Fruit fly (Drosophila melanogaster) whole organism, embryonic: ENCODE measurements around the gene PLCXD.

Experiments used
- B-H2 ChIP-seq: fragments of 200-800 bp; sonication (Bioruptor generic); optimal IDR thresholded peaks from 2 replicates; lab custom pipeline; 2018; ENCODE audit warnings: missing biosample characterization, mild to moderate bottlenecking, missing genetic modification characterization
- CG10366 ChIP-seq: fragments of 200-800 bp; sonication (Bioruptor generic); IDR thresholded peaks from 2 replicates; pipeline ENCODE4 v1.3.6; 2022; ENCODE audit warnings: missing biosample characterization, missing genetic modification characterization
- CG11504 ChIP-seq: fragments of 200-800 bp; sonication (Bioruptor generic); optimal IDR thresholded peaks from 3 replicates; lab custom pipeline; 2019; ENCODE audit warnings: missing biosample characterization, mild to moderate bottlenecking, missing genetic modification characterization, moderate library complexity
- CG12236 ChIP-seq: fragments of 200-800 bp; sonication (Bioruptor generic); optimal IDR thresholded peaks from 2 replicates; lab custom pipeline; 2016; ENCODE audit warnings: missing biosample characterization, missing genetic modification characterization
- CG16813 ChIP-seq: fragments of 200-800 bp; sonication (Bioruptor generic); IDR thresholded peaks from 3 replicates; pipeline ENCODE4 v1.3.6; 2022; ENCODE audit warnings: missing biosample characterization, missing genetic modification characterization; ENCODE audit not compliant: partially characterized antibody
- CG18011 ChIP-seq: fragments of 200-800 bp; sonication (Bioruptor generic); optimal IDR thresholded peaks from 2 replicates; lab custom pipeline; 2017; ENCODE audit warnings: missing biosample characterization, missing genetic modification characterization, mild to moderate bottlenecking, moderate library complexity, missing genotype
- CG2116 ChIP-seq: fragments of 200-800 bp; sonication (Bioruptor generic); optimal IDR thresholded peaks from 3 replicates; lab custom pipeline; 2018; ENCODE audit warnings: missing biosample characterization, mild to moderate bottlenecking, missing genetic modification characterization
- CG31441 ChIP-seq: fragments of 200-800 bp; sonication (Bioruptor generic); IDR thresholded peaks from 2 replicates; pipeline ENCODE4 v1.3.6; 2022; ENCODE audit warnings: missing biosample characterization, missing genetic modification characterization
- CG33557 ChIP-seq: fragments of 200-800 bp; sonication (Bioruptor generic); optimal IDR thresholded peaks from 2 replicates; lab custom pipeline; 2019; ENCODE audit warnings: missing biosample characterization, mild to moderate bottlenecking, missing genetic modification characterization, moderate library complexity
- CG4282 ChIP-seq: fragments of 200-800 bp; sonication (Bioruptor generic); optimal IDR thresholded peaks from 2 replicates; lab custom pipeline; 2016; ENCODE audit warnings: missing biosample characterization, missing genetic modification characterization
- CG43689 ChIP-seq: fragments of 200-800 bp; sonication (Bioruptor generic); IDR thresholded peaks from 2 replicates; pipeline ENCODE4 v1.3.6; 2022; ENCODE audit warnings: missing biosample characterization, missing genetic modification characterization
- CG4820 ChIP-seq: fragments of 200-800 bp; sonication (Bioruptor generic); optimal IDR thresholded peaks from 3 replicates; lab custom pipeline; 2016; ENCODE audit warnings: missing biosample characterization, missing genetic modification characterization
- CG6654 ChIP-seq: fragments of 200-800 bp; sonication (Bioruptor generic); optimal IDR thresholded peaks from 2 replicates; lab custom pipeline; 2017; ENCODE audit warnings: missing biosample characterization, mild to moderate bottlenecking, missing genetic modification characterization
- CG7556 ChIP-seq: fragments of 200-800 bp; sonication (Bioruptor generic); optimal IDR thresholded peaks from 2 replicates; lab custom pipeline; 2017; ENCODE audit warnings: missing biosample characterization, mild to moderate bottlenecking, missing genetic modification characterization
- CG9797 ChIP-seq: fragments of 200-800 bp; sonication (Bioruptor generic); optimal IDR thresholded peaks from 3 replicates; lab custom pipeline; 2018; ENCODE audit warnings: missing biosample characterization, mild to moderate bottlenecking, missing genetic modification characterization
- Dll ChIP-seq: fragments of 200-800 bp; sonication (Bioruptor generic); IDR thresholded peaks from 4 replicates; pipeline ENCODE4 v1.3.6; 2022; ENCODE audit warnings: missing biosample characterization, missing genetic modification characterization; ENCODE audit not compliant: partially characterized antibody
- Dref ChIP-seq: fragments of 200-800 bp; sonication (Bioruptor generic); IDR thresholded peaks from 2 replicates; pipeline ENCODE4 v1.3.6; 2022; ENCODE audit warnings: missing biosample characterization, missing genetic modification characterization
- Ets65A ChIP-seq: fragments of 200-800 bp; sonication (Bioruptor generic); peaks from one replicate; lab custom pipeline; 2016; ENCODE audit warnings: missing biosample characterization, missing genetic modification characterization
- Fer1 ChIP-seq: fragments of 200-800 bp; sonication (Bioruptor generic); optimal IDR thresholded peaks from 2 replicates; lab custom pipeline; 2017; ENCODE audit warnings: missing biosample characterization, mild to moderate bottlenecking, missing genetic modification characterization
- HLH54F ChIP-seq: fragments of 200-800 bp; sonication (Bioruptor generic); optimal IDR thresholded peaks from 3 replicates; lab custom pipeline; 2016; ENCODE audit warnings: missing biosample characterization, missing genetic modification characterization
- Hand ChIP-seq: fragments of 200-800 bp; sonication (Bioruptor generic); optimal IDR thresholded peaks from 2 replicates; lab custom pipeline; 2017; ENCODE audit warnings: mild to moderate bottlenecking, missing biosample characterization, missing genetic modification reagents, missing genetic modification characterization
- Hey ChIP-seq: fragments of 200-800 bp; sonication (Bioruptor generic); optimal IDR thresholded peaks from 3 replicates; lab custom pipeline; 2018; ENCODE audit warnings: missing biosample characterization, mild to moderate bottlenecking, missing genetic modification characterization
- Hr51 ChIP-seq, 2 experiments: fragments of 200-800 bp; sonication (Bioruptor generic); optimal IDR thresholded peaks; 2 replicates in 1 of 2; 3 replicates in 1 of 2; lab custom pipeline; 2016 to 2018; ENCODE audit warnings: missing biosample characterization in 2 of 2, missing genetic modification characterization in 2 of 2, mild to moderate bottlenecking in 1 of 2, moderate library complexity in 1 of 2
- Meics ChIP-seq: fragments of 200-800 bp; sonication (Bioruptor generic); optimal IDR thresholded peaks from 2 replicates; lab custom pipeline; 2017; ENCODE audit warnings: missing biosample characterization, mild to moderate bottlenecking, missing genetic modification characterization
- Pdp1 ChIP-seq, 2 experiments: fragments of 200-800 bp; sonication (Bioruptor generic); optimal IDR thresholded peaks; 3 replicates each; lab custom pipeline; 2016; ENCODE audit warnings: missing biosample characterization in 2 of 2, missing genetic modification characterization in 2 of 2, mild to moderate bottlenecking in 1 of 2, moderate library complexity in 1 of 2
- Stat92E ChIP-seq, 3 experiments: fragments of >200 bp in 2 of 3; fragments of 200-800 bp in 1 of 3; sonication (Bioruptor generic) in 1 of 3; optimal IDR thresholded peaks; 2 replicates each; lab custom pipeline; 2017 to 2019; ENCODE audit warnings: missing biosample characterization in 3 of 3, missing genetic modification characterization in 3 of 3, mild to moderate bottlenecking in 1 of 3, moderate library complexity in 1 of 3
- al ChIP-seq: fragments of 200-800 bp; sonication (Bioruptor generic); IDR thresholded peaks from 2 replicates; pipeline ENCODE4 v1.3.6; 2022; ENCODE audit warnings: missing biosample characterization, missing genetic modification characterization
- amos ChIP-seq: fragments of 200-800 bp; sonication (Bioruptor generic); IDR thresholded peaks from 2 replicates; pipeline ENCODE4 v1.3.6; 2022; ENCODE audit warnings: missing biosample characterization, missing genetic modification characterization; ENCODE audit not compliant: partially characterized antibody
- aop ChIP-seq: fragments of 200-800 bp; sonication (Bioruptor generic); IDR thresholded peaks from 2 replicates; pipeline ENCODE4 v1.3.6; 2022; ENCODE audit warnings: missing biosample characterization, missing genetic modification characterization
- cg ChIP-seq: fragments of 200-800 bp; sonication (Bioruptor generic); optimal IDR thresholded peaks from 3 replicates; lab custom pipeline; 2019; ENCODE audit warnings: missing biosample characterization, mild to moderate bottlenecking, missing genetic modification characterization, moderate library complexity
- croc ChIP-seq: fragments of 200-800 bp; sonication (Bioruptor generic); conservative IDR thresholded peaks from 3 replicates; pipeline ENCODE4 v1.3.6; 2022; ENCODE audit warnings: missing biosample characterization, missing genetic modification characterization
- cwo ChIP-seq: fragments of 200-800 bp; sonication (Bioruptor generic); optimal IDR thresholded peaks from 3 replicates; lab custom pipeline; 2017; ENCODE audit warnings: missing biosample characterization, missing genetic modification characterization, mild to moderate bottlenecking, moderate library complexity, missing genetic modification reagents
- fd96Cb ChIP-seq: fragments of 200-800 bp; sonication (Bioruptor generic); optimal IDR thresholded peaks from 2 replicates; lab custom pipeline; 2018; ENCODE audit warnings: missing biosample characterization, mild to moderate bottlenecking, missing genetic modification characterization, moderate library complexity
- fru ChIP-seq: fragments of >200 bp; optimal IDR thresholded peaks from 2 replicates; lab custom pipeline; 2017
- hth ChIP-seq: fragments of >200 bp; optimal IDR thresholded peaks from 2 replicates; lab custom pipeline; 2017; ENCODE audit warnings: inconsistent platforms
- jing ChIP-seq: fragments of 200-800 bp; sonication (Bioruptor generic); optimal IDR thresholded peaks from 2 replicates; lab custom pipeline; 2018; ENCODE audit warnings: missing biosample characterization, mild to moderate bottlenecking, missing genetic modification characterization
- ken ChIP-seq: fragments of 200-800 bp; sonication (Bioruptor generic); IDR thresholded peaks from 3 replicates; pipeline ENCODE4 v1.3.6; 2022; ENCODE audit warnings: missing biosample characterization, missing genetic modification characterization
- lilli ChIP-seq: fragments of 200-800 bp; sonication (Bioruptor generic); optimal IDR thresholded peaks from 3 replicates; lab custom pipeline; 2016; ENCODE audit warnings: missing biosample characterization, missing genetic modification characterization
- luna ChIP-seq: fragments of 200-800 bp; sonication (Bioruptor generic); optimal IDR thresholded peaks from 2 replicates; lab custom pipeline; 2016; ENCODE audit warnings: missing biosample characterization, missing genetic modification characterization
- maf-S ChIP-seq: fragments of 200-800 bp; sonication (Bioruptor generic); optimal IDR thresholded peaks from 2 replicates; lab custom pipeline; 2016; ENCODE audit warnings: missing biosample characterization, missing genetic modification characterization
- nerfin-1 ChIP-seq: fragments of 200-800 bp; sonication (Bioruptor generic); optimal IDR thresholded peaks from 3 replicates; lab custom pipeline; 2019; ENCODE audit warnings: missing biosample characterization, mild to moderate bottlenecking, missing genetic modification characterization, moderate library complexity
- nmo ChIP-seq: fragments of 200-800 bp; sonication (Bioruptor generic); optimal IDR thresholded peaks from 2 replicates; lab custom pipeline; 2018; ENCODE audit warnings: missing biosample characterization, mild to moderate bottlenecking, missing genetic modification characterization, moderate library complexity
- oc ChIP-seq: fragments of 200-800 bp; sonication (Bioruptor generic); optimal IDR thresholded peaks from 2 replicates; lab custom pipeline; 2018; ENCODE audit warnings: missing biosample characterization, mild to moderate bottlenecking, missing genetic modification characterization, moderate library complexity
- scrt ChIP-seq: fragments of 200-800 bp; sonication (Bioruptor generic); optimal IDR thresholded peaks from 2 replicates; lab custom pipeline; 2018; ENCODE audit warnings: missing biosample characterization, mild to moderate bottlenecking, missing genetic modification characterization, moderate library complexity
- sd ChIP-seq: fragments of 200-800 bp; sonication (Bioruptor generic); optimal IDR thresholded peaks from 3 replicates; lab custom pipeline; 2018; ENCODE audit warnings: missing biosample characterization, mild to moderate bottlenecking, missing genetic modification characterization, moderate library complexity
- slbo ChIP-seq: fragments of 200-800 bp; sonication (Bioruptor generic); IDR thresholded peaks from 2 replicates; pipeline ENCODE4 v1.3.6; 2022; ENCODE audit warnings: missing biosample characterization, missing genetic modification characterization
- stwl ChIP-seq: fragments of 200-800 bp; sonication (Bioruptor generic); optimal IDR thresholded peaks from 3 replicates; lab custom pipeline; 2018; ENCODE audit warnings: missing biosample characterization, mild to moderate bottlenecking, missing genetic modification characterization, moderate library complexity
- tap ChIP-seq: fragments of 200-800 bp; optimal IDR thresholded peaks from 3 replicates; lab custom pipeline; 2019; ENCODE audit warnings: missing biosample characterization, mild to moderate bottlenecking, missing genetic modification characterization, moderate library complexity
- zfh1 ChIP-seq: fragments of 200-800 bp; sonication (Bioruptor generic); IDR thresholded peaks from 3 replicates; pipeline ENCODE4 v1.3.6; 2022; ENCODE audit warnings: missing biosample characterization, missing genetic modification characterization

PLCXD gene

DNA sequence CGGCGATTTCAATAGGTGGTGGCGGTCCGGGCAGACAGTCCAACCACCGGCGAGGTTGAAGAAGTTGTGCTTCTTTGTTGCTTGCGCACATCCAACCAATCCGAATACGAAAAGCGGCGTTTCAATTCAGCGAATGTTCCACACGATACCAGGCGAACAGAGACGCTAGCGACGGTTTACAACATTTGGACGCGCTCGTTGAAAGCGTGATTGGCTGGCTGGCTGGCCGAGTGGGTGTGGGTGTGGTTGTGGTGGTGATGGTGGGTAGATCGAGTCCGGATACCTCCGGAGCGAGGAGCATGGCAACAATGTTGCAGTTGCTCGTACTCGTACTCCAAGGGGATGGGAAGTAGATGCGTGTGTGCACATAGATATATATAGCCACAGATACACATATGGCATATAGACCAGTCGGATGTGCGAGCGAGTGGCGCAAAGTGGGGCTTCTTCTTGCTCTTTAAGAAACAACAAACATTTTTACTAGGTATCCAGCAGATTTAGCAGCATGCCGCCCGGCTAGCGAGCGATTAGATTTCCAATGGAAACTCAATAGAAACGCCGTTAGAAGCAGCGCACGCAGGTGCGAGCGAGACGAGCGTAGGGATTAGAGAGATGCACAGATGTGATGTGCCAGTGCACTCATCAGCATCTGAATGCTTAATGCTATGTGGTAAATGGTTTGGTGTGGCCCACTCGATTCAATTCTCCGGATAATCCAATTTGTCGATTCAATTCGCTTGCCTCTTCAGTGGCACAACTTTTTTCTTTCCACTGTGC, 38.9 kb upstream of the PLCXD start (continued):
- peak; percentile 13 for TF ChIP-seq nmo (GFP tag; lab: Kevin White, UChicago)
- peak; percentile 99 for TF ChIP-seq oc (tag; lab: Kevin White, UChicago)
- TF ChIP-seq CG31441 (GFP tag; lab: Robert Waterston, UW): no peak
- TF ChIP-seq Dref (GFP tag; lab: Robert Waterston, UW): no peak
- no peak for TF ChIP-seq CG7556
- TF ChIP-seq lilli (GFP tag; lab: Kevin White, UChicago): no peak
- no peak for TF ChIP-seq CG16813 (GFP tag; lab: Robert Waterston, UW)
- no peak for TF ChIP-seq croc (GFP tag; lab: Robert Waterston, UW)
- TF ChIP-seq Ets65A (GFP tag; lab: Kevin White, UChicago): no peak
- no peak for TF ChIP-seq fru (lab: Kevin White, UChicago)
- peak; percentile 84 for TF ChIP-seq cwo (GFP tag; lab: Kevin White, UChicago)
- TF ChIP-seq scrt (GFP tag; lab: Kevin White, UChicago): no peak
- TF ChIP-seq CG11504 (tag; lab: Kevin White, UChicago): peak; percentile 99
- no peak for TF ChIP-seq Meics
- no peak for TF ChIP-seq Dll (GFP tag; lab: Robert Waterston, UW)
- TF ChIP-seq slbo (GFP tag; lab: Robert Waterston, UW): no peak
- TF ChIP-seq zfh1 (GFP tag; lab: Robert Waterston, UW): no peak
- peak; percentile 60 for TF ChIP-seq Fer1 (GFP tag; lab: Kevin White, UChicago)
- no peak for TF ChIP-seq aop
- TF ChIP-seq CG2116 (GFP tag; lab: Kevin White, UChicago): no peak
- peak; percentile 91 for TF ChIP-seq cg (GFP tag; lab: Kevin White, UChicago)
- TF ChIP-seq CG43689 (GFP tag; lab: Robert Waterston, UW): no peak
- no peak for TF ChIP-seq CG18011 (GFP tag; lab: Kevin White, UChicago)
- peak; percentile 40 for TF ChIP-seq CG33557 (GFP tag; lab: Kevin White, UChicago)
- TF ChIP-seq Hr51 (GFP tag; optimal IDR thresholded peaks at IDR 0.05; lab: Kevin White, UChicago): peak in 1 of 2 experiments; percentile 44
- no peak for TF ChIP-seq CG10366 (GFP tag; lab: Robert Waterston, UW)
- no peak for TF ChIP-seq nerfin-1 (tag; lab: Kevin White, UChicago)
- TF ChIP-seq fd96Cb (tag; lab: Kevin White, UChicago): no peak
- TF ChIP-seq stwl (tag; lab: Kevin White, UChicago): peak; percentile 7
- TF ChIP-seq Hey (tag; lab: Kevin White, UChicago): peak; percentile 34
- no peak for TF ChIP-seq hth
- no peak for TF ChIP-seq luna (GFP tag; lab: Kevin White, UChicago)
- TF ChIP-seq Stat92E (GFP tag; optimal IDR thresholded peaks at IDR 0.05; lab: Kevin White, UChicago): peak in 1 of 3 experiments; percentile 13
- no peak for TF ChIP-seq jing (GFP tag; lab: Kevin White, UChicago)
- TF ChIP-seq ken (GFP tag; lab: Robert Waterston, UW): no peak
- no peak for TF ChIP-seq sd (tag; lab: Kevin White, UChicago)
- TF ChIP-seq CG6654 (GFP tag; lab: Kevin White, UChicago): no peak
- TF ChIP-seq CG9797: no peak
- peak; percentile 60 for TF ChIP-seq B-H2 (GFP tag; lab: Kevin White, UChicago)
- no peak for TF ChIP-seq HLH54F (GFP tag; lab: Kevin White, UChicago)
- TF ChIP-seq CG4820 (GFP tag; lab: Kevin White, UChicago): no peak
- no peak for TF ChIP-seq CG12236
- TF ChIP-seq amos: no peak
- TF ChIP-seq Pdp1 (GFP tag; optimal IDR thresholded peaks at IDR 0.05; lab: Kevin White, UChicago): no peak
- no peak for TF ChIP-seq maf-S (GFP tag; lab: Kevin White, UChicago)
- TF ChIP-seq al (GFP tag; lab: Robert Waterston, UW): no peak
- no peak for TF ChIP-seq CG4282
- peak; percentile 17 for TF ChIP-seq Hand
- peak; percentile 68 for TF ChIP-seq tap (tag; lab: Kevin White, UChicago)
